Worm (Caenorhabditis elegans) whole organism, young adult: ENCODE results near the gene Y6G8.2.
A peak's percentile ranks its signal among the peaks of the same experiment; 100 is the strongest.
"Not testable (repeated sequence)": the region's sequence is repeated elsewhere in the genome, so short reads cannot be mapped to it uniquely, and the experiment has no call there.

ENCODE experiments used
- F10E7.11 ChIP-seq: sonication (generic microtip); optimal IDR thresholded peaks from 2 replicates; lab custom pipeline; 2017; ENCODE audit warnings: mild to moderate bottlenecking, missing genetic modification characterization, moderate library complexity, missing compliant biosample characterization
- F37B4.10 ChIP-seq: fragments of 200-800 bp; sonication (Bioruptor generic); IDR thresholded peaks from 2 replicates; pipeline ENCODE4 v1.3.6; 2022; ENCODE audit warnings: missing genetic modification characterization, missing compliant biosample characterization
- F39B2.1 ChIP-seq: fragments of 200-800 bp; sonication (Bioruptor generic); IDR thresholded peaks from 2 replicates; pipeline ENCODE4 v1.3.6; 2022; ENCODE audit warnings: missing genetic modification reagents, missing genetic modification characterization, missing compliant biosample characterization
- Y53G8AR.9 ChIP-seq: fragments of 200-800 bp; sonication (Bioruptor generic); conservative IDR thresholded peaks from 2 replicates; pipeline ENCODE4 v1.3.6; 2022; ENCODE audit warnings: missing genetic modification reagents, missing genetic modification characterization, missing compliant biosample characterization
- ama-1 ChIP-seq, 3 experiments: fragments of 150-350 bp in 1 of 3; sonication (generic microtip) in 2 of 3; optimal IDR thresholded peaks; 2 replicates each; lab custom pipeline; 2014 to 2018; ENCODE audit warnings: missing biosample characterization in 2 of 3, missing genetic modification characterization in 2 of 3, missing genetic modification reagents in 2 of 3
- cebp-2 ChIP-seq: fragments of 200-800 bp; sonication (Bioruptor generic); IDR thresholded peaks from 2 replicates; pipeline ENCODE4 v1.3.6; 2022; ENCODE audit warnings: missing genetic modification characterization, missing compliant biosample characterization
- ceh-40 ChIP-seq: fragments of 200-800 bp; sonication (Bioruptor generic); IDR thresholded peaks from 2 replicates; pipeline ENCODE4 v1.3.6; 2022; ENCODE audit warnings: missing genetic modification characterization, missing compliant biosample characterization
- dpff-1 ChIP-seq: sonication (generic microtip); optimal IDR thresholded peaks from 2 replicates; lab custom pipeline; 2017; ENCODE audit warnings: mild to moderate bottlenecking, missing genetic modification characterization, missing compliant biosample characterization
- ekl-4 ChIP-seq: fragments of 200-800 bp; sonication (Bioruptor generic); IDR thresholded peaks from 2 replicates; pipeline ENCODE4 v1.3.6; 2022; ENCODE audit warnings: missing genetic modification reagents, missing genetic modification characterization, missing compliant biosample characterization
- let-607 ChIP-seq, 2 experiments: fragments of 200-800 bp in 1 of 2; sonication (Bioruptor generic) in 1 of 2; sonication (generic microtip) in 1 of 2; optimal IDR thresholded peaks; 2 replicates each; lab custom pipeline; 2016 to 2018; ENCODE audit warnings: mild to moderate bottlenecking in 2 of 2, missing compliant biosample characterization in 2 of 2, missing genetic modification characterization in 2 of 2, moderate library complexity in 2 of 2, missing genotype in 1 of 2
- lin-40 ChIP-seq: sonication (generic microtip); optimal IDR thresholded peaks from 2 replicates; lab custom pipeline; 2016; ENCODE audit warnings: missing genetic modification characterization, mild to moderate bottlenecking, missing compliant biosample characterization, missing genotype, missing genetic modification reagents
- madf-6 ChIP-seq: fragments of 200-800 bp; sonication (Bioruptor generic); IDR thresholded peaks from 2 replicates; pipeline ENCODE4 v1.3.6; 2022; ENCODE audit warnings: missing genetic modification reagents, missing genetic modification characterization, missing compliant biosample characterization
- mcd-1 ChIP-seq: fragments of 200-800 bp; sonication (Bioruptor generic); IDR thresholded peaks from 2 replicates; pipeline ENCODE4 v1.3.6; 2022; ENCODE audit warnings: missing genetic modification reagents, missing genetic modification characterization, missing compliant biosample characterization
- mes-4 ChIP-seq: sonication (generic microtip); optimal IDR thresholded peaks from 2 replicates; lab custom pipeline; 2016; ENCODE audit warnings: missing genotype, missing genetic modification characterization, missing compliant biosample characterization
- nhr-179 ChIP-seq: sonication (generic microtip); optimal IDR thresholded peaks from 2 replicates; lab custom pipeline; 2016; ENCODE audit warnings: mild to moderate bottlenecking, missing genetic modification characterization, missing compliant biosample characterization
- nhr-27 ChIP-seq: fragments of 200-800 bp; sonication (Bioruptor generic); optimal IDR thresholded peaks from 2 replicates; lab custom pipeline; 2018; ENCODE audit warnings: mild to moderate bottlenecking, missing genetic modification characterization, moderate library complexity, missing compliant biosample characterization
- nhr-90 ChIP-seq: sonication (generic microtip); optimal IDR thresholded peaks from 2 replicates; lab custom pipeline; 2016; ENCODE audit warnings: missing genotype, mild to moderate bottlenecking, missing genetic modification characterization, missing compliant biosample characterization
- rec-8 ChIP-seq, 2 experiments: sonication (generic microtip); optimal IDR thresholded peaks; 2 replicates each; lab custom pipeline; 2016; ENCODE audit warnings: mild to moderate bottlenecking in 2 of 2, missing genetic modification characterization in 2 of 2, missing genetic modification reagents in 2 of 2, missing genotype in 2 of 2, missing biosample characterization in 1 of 2, missing compliant biosample characterization in 1 of 2, moderate library complexity in 1 of 2
- repo-1 ChIP-seq: sonication (generic microtip); optimal IDR thresholded peaks from 2 replicates; lab custom pipeline; 2017; ENCODE audit warnings: mild to moderate bottlenecking, missing genetic modification characterization, missing compliant biosample characterization
- sdz-38 ChIP-seq: sonication (generic microtip); optimal IDR thresholded peaks from 2 replicates; lab custom pipeline; 2016; ENCODE audit warnings: missing genotype, missing genetic modification characterization, missing compliant biosample characterization
- snpc-1.3 ChIP-seq: sonication (generic microtip); optimal IDR thresholded peaks from 2 replicates; lab custom pipeline; 2017; ENCODE audit warnings: missing genetic modification characterization, mild to moderate bottlenecking, missing compliant biosample characterization, antibody characterized with exemption, moderate library complexity, missing genotype, missing genetic modification reagents; ENCODE audit not compliant: insufficient read depth
- sptf-2 ChIP-seq: fragments of 200-800 bp; sonication (Bioruptor generic); optimal IDR thresholded peaks from 2 replicates; lab custom pipeline; 2018; ENCODE audit warnings: mild to moderate bottlenecking, missing genetic modification characterization, missing compliant biosample characterization
- unc-130 ChIP-seq: sonication (generic microtip); optimal IDR thresholded peaks from 2 replicates; lab custom pipeline; 2016; ENCODE audit warnings: missing genetic modification reagents, missing genetic modification characterization, missing compliant biosample characterization
- unc-62 ChIP-seq: fragments of 150-350 bp; optimal IDR thresholded peaks from 2 replicates; lab custom pipeline; 2014; ENCODE audit warnings: missing biosample characterization, missing genetic modification reagents, missing genetic modification characterization
- zfh-2 ChIP-seq: fragments of 200-800 bp; sonication (Bioruptor generic); conservative IDR thresholded peaks from 2 replicates; pipeline ENCODE4 v1.3.6; 2022; ENCODE audit warnings: missing genetic modification reagents, missing genetic modification characterization, missing compliant biosample characterization
- ztf-26 ChIP-seq: sonication (generic microtip); optimal IDR thresholded peaks from 2 replicates; lab custom pipeline; 2017; ENCODE audit warnings: missing genetic modification characterization, missing compliant biosample characterization

Y6G8.2 gene

DNA sequence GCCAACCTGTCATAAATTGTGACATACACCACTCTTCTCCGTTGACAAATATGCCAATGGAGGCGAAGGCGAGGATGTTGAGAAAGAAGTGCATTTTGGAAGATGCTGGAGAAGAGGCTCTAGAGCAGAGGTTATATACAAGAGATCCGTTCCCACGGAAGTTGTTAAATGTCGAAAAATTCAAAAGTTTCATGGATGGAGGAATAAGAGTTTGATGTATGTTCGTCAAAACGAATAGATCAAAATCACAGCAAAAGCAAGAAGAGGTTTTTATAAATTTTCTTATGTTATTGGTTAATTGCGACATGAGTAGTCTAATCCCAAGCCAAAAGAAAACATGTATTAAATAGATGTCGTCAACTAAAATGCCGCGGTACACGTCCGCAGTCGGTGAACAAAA, 11.7 kb upstream of the Y6G8.2 start, which contains the start of gene Y6G8.15:
Y6G8.15 (minus strand) TSS at position 101 of the 400 bp plus-strand sequence.
- not testable (repeated sequence) for TF ChIP-seq ceh-40 (GFP tag; lab: Robert Waterston, UW); sdz-38 (tag; lab: Kevin White, UChicago); unc-62 (GFP tag; lab: Kevin White, UChicago)

DNA sequence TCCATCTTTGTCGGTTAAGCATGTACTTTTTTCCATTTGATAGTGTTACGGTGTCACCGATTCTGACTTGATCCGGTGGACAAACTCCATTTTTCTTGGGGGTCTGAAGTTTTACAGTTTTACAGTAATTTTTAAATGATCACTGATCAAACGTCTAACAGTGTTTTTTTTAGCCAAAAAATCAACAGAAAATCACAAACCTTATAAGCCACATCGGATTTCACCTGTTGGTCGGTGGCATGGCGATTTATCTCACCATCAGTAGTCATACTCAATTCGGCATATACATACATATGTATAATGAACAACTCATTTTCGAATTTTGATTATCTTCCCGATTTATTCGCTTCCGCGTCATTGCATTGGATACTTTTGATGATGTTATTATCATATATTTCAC, 9.0 kb upstream of the Y6G8.2 start, which contains the start of gene srz-91:
srz-91 (plus strand) TSS at position 301 of the 400 bp plus-strand sequence.
- TF ChIP-seq snpc-1.3 (tag; lab: Kevin White, UChicago) (no peak), mes-4 (no peak), F39B2.1 (GFP tag; lab: Robert Waterston, UW) (no peak), nhr-90 (no peak), nhr-179 (no peak), lin-40 (tag; lab: Kevin White, UChicago) (no peak), unc-130 (no peak), F10E7.11 (tag; lab: Kevin White, UChicago) (no peak), ztf-26 (tag; lab: Kevin White, UChicago) (no peak), ama-1 (optimal IDR thresholded peaks at IDR 0.05; lab: Kevin White, UChicago) (no peak), ama-1 (GFP tag; optimal IDR thresholded peaks at IDR 0.05; lab: Kevin White, UChicago) (no peak), repo-1 (no peak), mcd-1 (GFP tag; lab: Robert Waterston, UW) (no peak), cebp-2 (GFP tag; lab: Robert Waterston, UW) (no peak), rec-8 (tag; optimal IDR thresholded peaks at IDR 0.05; lab: Kevin White, UChicago) (no peak)

DNA sequence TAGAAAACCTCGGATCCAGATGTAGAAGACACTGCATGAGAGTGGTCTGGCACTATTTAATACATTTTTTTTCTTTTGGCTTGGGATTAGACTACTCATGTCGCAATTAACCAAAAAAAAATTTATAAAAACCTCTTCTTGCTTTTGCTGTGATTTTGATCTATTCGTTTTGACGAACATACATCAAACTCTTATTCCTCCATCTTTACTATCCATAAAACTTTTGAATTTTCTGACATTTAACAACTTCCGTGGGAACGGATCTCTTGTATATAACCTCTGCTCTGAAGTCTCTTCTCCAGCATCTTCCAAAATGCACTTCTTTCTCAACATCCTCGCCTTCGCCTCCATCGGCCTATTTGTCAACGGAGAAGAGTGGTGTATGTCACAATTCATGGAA, 7.3 kb upstream of the Y6G8.2 start, which contains the start of gene Y6G8.16:
Y6G8.16 (plus strand) TSS at position 301 of the 400 bp plus-strand sequence.
- TF ChIP-seq F37B4.10 (GFP tag; lab: Robert Waterston, UW) = 0 out of 2 replicates have a peak, but pooled peaks have one; percentile 39

DNA sequence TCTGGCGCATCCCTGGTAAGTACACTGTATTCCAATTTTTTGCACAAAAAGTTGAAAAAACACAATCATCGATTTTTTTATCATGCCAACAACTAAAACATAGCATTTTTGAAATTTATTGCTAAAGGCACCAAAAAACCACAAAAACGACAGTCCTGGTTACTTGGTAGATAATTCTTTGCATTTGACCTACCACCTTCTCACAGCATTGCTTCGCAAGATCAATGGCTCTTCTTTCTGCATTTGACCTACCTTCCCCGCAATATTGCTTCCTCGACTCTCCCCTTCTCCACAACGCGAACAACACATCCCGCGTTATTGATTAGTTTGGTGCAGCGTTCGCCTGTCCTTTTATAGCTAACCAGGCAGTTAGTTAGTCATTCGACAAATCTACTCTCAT, 2.8 kb upstream of the Y6G8.2 start, which contains the start of gene ztf-25:
ztf-25 (plus strand) TSS at position 301 of the 400 bp plus-strand sequence.
- TF ChIP-seq madf-6 (GFP tag; lab: Robert Waterston, UW) = 0 out of 2 replicates have a peak, but pooled peaks have one; percentile 25
- TF ChIP-seq let-607 (tag; optimal IDR thresholded peaks at IDR 0.05; lab: Kevin White, UChicago) = no peak

DNA sequence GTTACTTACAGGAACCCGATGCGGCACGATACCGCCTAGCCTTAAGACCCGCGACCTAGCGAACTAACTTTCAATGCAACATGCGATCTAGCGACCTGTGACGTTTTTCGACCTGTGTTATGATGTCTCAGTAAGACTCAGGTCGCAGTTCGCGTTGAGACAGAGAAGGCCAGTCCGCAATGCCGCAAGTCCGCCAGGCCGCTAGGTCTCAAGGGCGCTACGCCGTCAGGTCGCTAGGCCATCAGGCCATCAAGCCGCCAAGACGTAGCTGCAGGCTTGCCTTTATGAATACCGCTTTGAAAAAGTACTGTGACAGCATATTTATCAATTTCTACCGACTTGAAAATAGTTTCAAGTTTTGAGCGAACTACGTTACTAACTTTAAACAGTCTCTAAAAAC, 3.1 kb downstream of the Y6G8.2 start:
- no peak for TF ChIP-seq lin-40 (tag; lab: Kevin White, UChicago)
- TF ChIP-seq zfh-2 (GFP tag; lab: Robert Waterston, UW) = peak; percentile 70

DNA sequence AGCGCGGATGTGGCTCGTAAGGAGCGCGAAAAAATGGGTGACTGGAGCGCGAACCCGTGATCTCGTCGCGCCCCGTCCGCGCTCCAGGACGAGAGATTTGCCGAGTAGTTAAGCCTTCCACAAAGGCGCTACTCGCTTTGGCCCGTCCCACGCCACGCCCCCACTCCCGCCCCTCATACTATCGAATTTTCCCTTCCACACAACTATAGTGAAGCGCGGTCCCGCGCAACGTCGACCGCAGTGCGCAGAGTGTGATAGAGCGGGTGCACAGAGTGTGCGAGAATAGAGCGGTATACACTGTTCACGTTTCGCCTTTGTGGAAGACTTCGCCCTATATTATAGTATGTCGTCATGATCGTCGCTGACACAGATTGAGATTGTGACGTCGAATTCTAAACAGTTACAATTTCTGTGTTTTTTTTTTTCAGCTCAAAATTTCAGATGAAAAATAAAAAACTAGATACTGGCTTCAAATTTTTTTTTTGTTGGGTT, 14.4 kb downstream of the Y6G8.2 start, which contains the start of gene fbxa-133:
fbxa-133 (plus strand) TSS at position 442 of the 492 bp plus-strand sequence.
- TF ChIP-seq F37B4.10 (GFP tag; lab: Robert Waterston, UW) = 0 out of 2 replicates have a peak, but pooled peaks have one; percentile 64

DNA sequence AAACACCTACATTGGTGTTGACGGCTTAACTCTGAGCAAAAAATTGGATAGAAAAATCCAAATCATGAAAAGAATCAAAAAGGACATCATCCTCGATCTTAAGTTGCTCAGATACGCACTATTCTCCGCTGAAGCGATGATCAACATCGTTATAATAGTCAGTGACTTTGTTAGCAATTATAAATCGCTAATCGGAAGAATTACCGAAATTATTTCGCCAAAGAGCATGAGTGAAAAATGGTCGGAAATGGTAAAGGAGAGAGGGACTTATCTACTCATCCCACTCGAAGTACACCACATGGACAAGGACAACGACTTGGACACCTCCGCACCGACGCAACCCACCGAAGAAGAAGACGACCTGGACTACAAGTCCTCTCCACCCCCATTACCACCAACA, 18.7 kb downstream of the Y6G8.2 start:
- no peak for TF ChIP-seq nhr-27
- no peak for TF ChIP-seq sptf-2 (GFP tag; lab: Kevin White, UChicago)
- no peak for TF ChIP-seq dpff-1 (tag; lab: Kevin White, UChicago)
- TF ChIP-seq ekl-4 (GFP tag; lab: Robert Waterston, UW) = no peak
- TF ChIP-seq Y53G8AR.9 (GFP tag; lab: Robert Waterston, UW) = no peak
